Fruit fly (Drosophila melanogaster): ENCODE results near the gene Sps2.

DNA sequence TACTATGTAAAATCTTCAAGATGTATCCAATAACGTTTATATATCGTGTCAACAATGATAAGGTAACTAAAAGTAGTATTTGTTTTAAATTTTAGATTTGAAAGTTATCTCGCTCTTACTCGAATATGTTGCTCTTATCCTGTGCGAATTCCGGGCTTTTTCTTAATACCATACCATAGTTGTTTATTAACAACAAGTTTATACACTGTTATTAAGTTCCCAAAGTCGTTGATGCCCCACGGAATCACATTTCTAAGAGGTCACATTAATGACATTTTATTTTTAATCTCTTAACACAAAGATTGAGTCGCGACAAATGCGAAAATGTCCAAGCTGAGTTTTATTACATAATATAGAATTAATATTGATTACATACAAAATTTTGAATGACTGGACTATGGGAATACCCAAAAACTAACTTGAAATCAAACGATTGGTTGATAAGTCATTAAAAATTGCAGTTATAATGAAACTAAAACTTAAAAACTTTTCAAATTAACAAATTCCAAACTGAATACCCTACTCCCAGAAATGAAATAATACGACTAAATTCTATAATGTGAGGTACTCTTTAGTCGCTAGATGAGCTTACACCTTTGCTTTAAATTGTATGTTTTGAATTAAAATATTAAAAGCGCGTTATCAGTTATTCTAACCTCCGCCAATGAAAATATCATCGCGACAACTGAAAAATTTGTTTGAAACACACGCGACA, 19.5 kb upstream of the Sps2 start, which contains the start of gene CG5381:
- TF ChIP-seq h (optimal IDR thresholded peaks at IDR 0.05) (no peak), ttk (optimal IDR thresholded peaks at IDR 0.05) (no peak), psq (optimal IDR thresholded peaks at IDR 0.05) (no peak), Sin3A (optimal IDR thresholded peaks at IDR 0.05) (no peak), Myc (optimal IDR thresholded peaks at IDR 0.05) (no peak), insv (optimal IDR thresholded peaks at IDR 0.05) (no peak)
